Worm (Caenorhabditis elegans) whole organism, young adult: Measurements from ENCODE around the gene mcat-1.
A peak's percentile ranks its signal among the peaks of the same experiment; 100 is the strongest.

Experiments
- B0019.2 ChIP-seq: fragments of 200-800 bp; sonication (Bioruptor generic); conservative IDR thresholded peaks from 2 replicates; pipeline ENCODE4 v1.3.6; 2022; ENCODE audit warnings: missing genetic modification reagents, missing genetic modification characterization, missing compliant biosample characterization
- B0035.1 ChIP-seq: sonication (generic microtip); optimal IDR thresholded peaks from 2 replicates; lab custom pipeline; 2016; ENCODE audit warnings: missing genetic modification characterization, mild to moderate bottlenecking, missing compliant biosample characterization, missing genotype, missing genetic modification reagents
- C06A6.2 ChIP-seq: fragments of 200-800 bp; sonication (Bioruptor generic); conservative IDR thresholded peaks from 2 replicates; pipeline ENCODE4 v1.3.6; 2022; ENCODE audit warnings: missing genetic modification characterization, missing compliant biosample characterization
- F22D6.2 ChIP-seq: sonication (generic microtip); optimal IDR thresholded peaks from 2 replicates; lab custom pipeline; 2016; ENCODE audit warnings: mild to moderate bottlenecking, missing genetic modification characterization, missing compliant biosample characterization
- F57A8.1 ChIP-seq: fragments of 200-800 bp; sonication (Bioruptor generic); optimal IDR thresholded peaks from 2 replicates; lab custom pipeline; 2018; ENCODE audit warnings: mild to moderate bottlenecking, missing genetic modification characterization, moderate library complexity, missing compliant biosample characterization
- Y67H2A.10 ChIP-seq: fragments of 200-800 bp; sonication (Bioruptor generic); conservative IDR thresholded peaks from 2 replicates; pipeline ENCODE4 v1.3.6; 2022; ENCODE audit warnings: missing genetic modification reagents, missing genetic modification characterization, missing compliant biosample characterization
- Y95B8A.8 ChIP-seq: fragments of 200-800 bp; sonication (Bioruptor generic); IDR thresholded peaks from 2 replicates; pipeline ENCODE4 v1.3.6; 2022; ENCODE audit warnings: missing genetic modification reagents, missing genetic modification characterization, missing compliant biosample characterization
- akir-1 ChIP-seq: fragments of 200-800 bp; sonication (Bioruptor generic); optimal IDR thresholded peaks from 2 replicates; lab custom pipeline; 2018; ENCODE audit warnings: mild to moderate bottlenecking, missing genetic modification characterization, moderate library complexity, missing compliant biosample characterization
- ama-1 ChIP-seq, 3 experiments: fragments of 150-350 bp in 1 of 3; sonication (generic microtip) in 2 of 3; optimal IDR thresholded peaks; 2 replicates each; lab custom pipeline; 2014 to 2018; ENCODE audit warnings: missing biosample characterization in 2 of 3, missing genetic modification characterization in 2 of 3, missing genetic modification reagents in 2 of 3
- atf-7 ChIP-seq: sonication (generic microtip); optimal IDR thresholded peaks from 2 replicates; lab custom pipeline; 2017; ENCODE audit warnings: mild to moderate bottlenecking, missing genetic modification characterization, missing compliant biosample characterization
- attf-3 ChIP-seq: fragments of 200-800 bp; sonication (Bioruptor generic); conservative IDR thresholded peaks from 2 replicates; pipeline ENCODE4 v1.3.6; 2022; ENCODE audit warnings: missing genetic modification reagents, missing genetic modification characterization, missing compliant biosample characterization
- attf-5 ChIP-seq: fragments of 200-800 bp; sonication (Bioruptor generic); optimal IDR thresholded peaks from 2 replicates; lab custom pipeline; 2018; ENCODE audit warnings: mild to moderate bottlenecking, missing genetic modification characterization, missing compliant biosample characterization
- attf-6 ChIP-seq: fragments of 200-800 bp; sonication (Bioruptor generic); IDR thresholded peaks from 2 replicates; pipeline ENCODE4 v1.3.6; 2022; ENCODE audit warnings: missing genetic modification reagents, missing genetic modification characterization, missing compliant biosample characterization
- ceh-27 ChIP-seq: fragments of 200-800 bp; sonication (Bioruptor generic); optimal IDR thresholded peaks from 2 replicates; lab custom pipeline; 2018; ENCODE audit warnings: mild to moderate bottlenecking, missing genetic modification characterization, moderate library complexity, missing compliant biosample characterization
- dox-1 ChIP-seq: fragments of 200-800 bp; sonication (Bioruptor generic); IDR thresholded peaks from 2 replicates; pipeline ENCODE4 v1.3.6; 2022; ENCODE audit warnings: missing genetic modification reagents, missing genetic modification characterization, missing compliant biosample characterization
- efl-1 ChIP-seq: fragments of 150-350 bp; optimal IDR thresholded peaks from 2 replicates; lab custom pipeline; 2014; ENCODE audit warnings: missing biosample characterization, missing genetic modification reagents, missing genetic modification characterization
- gei-17 ChIP-seq: fragments of 200-800 bp; sonication (Bioruptor generic); optimal IDR thresholded peaks from 2 replicates; lab custom pipeline; 2018; ENCODE audit warnings: mild to moderate bottlenecking, missing genetic modification characterization, missing compliant biosample characterization
- him-1 ChIP-seq: sonication (generic microtip); optimal IDR thresholded peaks from 2 replicates; lab custom pipeline; 2016; ENCODE audit warnings: missing genotype, missing genetic modification reagents, missing genetic modification characterization, missing compliant biosample characterization
- lin-35 ChIP-seq, 3 experiments: fragments of 150-350 bp in 2 of 3; sonication (generic microtip) in 1 of 3; optimal IDR thresholded peaks; 2 replicates each; lab custom pipeline; 2014 to 2018; ENCODE audit warnings: missing biosample characterization in 3 of 3, missing genetic modification characterization in 3 of 3, missing genetic modification reagents in 3 of 3
- lin-40 ChIP-seq: sonication (generic microtip); optimal IDR thresholded peaks from 2 replicates; lab custom pipeline; 2016; ENCODE audit warnings: missing genetic modification characterization, mild to moderate bottlenecking, missing compliant biosample characterization, missing genotype, missing genetic modification reagents
- lsy-27 ChIP-seq: sonication (generic microtip); optimal IDR thresholded peaks from 2 replicates; lab custom pipeline; 2017; ENCODE audit warnings: missing genetic modification characterization, mild to moderate bottlenecking, missing compliant biosample characterization, antibody characterized with exemption, missing genotype, borderline replicate concordance; ENCODE audit not compliant: insufficient read depth
- mcd-1 ChIP-seq: fragments of 200-800 bp; sonication (Bioruptor generic); IDR thresholded peaks from 2 replicates; pipeline ENCODE4 v1.3.6; 2022; ENCODE audit warnings: missing genetic modification reagents, missing genetic modification characterization, missing compliant biosample characterization
- nfya-2 ChIP-seq: fragments of 200-800 bp; sonication (Bioruptor generic); IDR thresholded peaks from 2 replicates; pipeline ENCODE4 v1.3.6; 2022; ENCODE audit warnings: missing genetic modification reagents, missing genetic modification characterization, missing compliant biosample characterization
- nfyb-1 ChIP-seq: fragments of 200-800 bp; sonication (Bioruptor generic); IDR thresholded peaks from 2 replicates; pipeline ENCODE4 v1.3.6; 2022; ENCODE audit warnings: missing genetic modification reagents, missing genetic modification characterization, missing compliant biosample characterization
- nhr-80 ChIP-seq: sonication (generic microtip); optimal IDR thresholded peaks from 2 replicates; lab custom pipeline; 2016; ENCODE audit warnings: missing genetic modification characterization, missing compliant biosample characterization
- rec-8 ChIP-seq, 2 experiments: sonication (generic microtip); optimal IDR thresholded peaks; 2 replicates each; lab custom pipeline; 2016; ENCODE audit warnings: mild to moderate bottlenecking in 2 of 2, missing genetic modification characterization in 2 of 2, missing genetic modification reagents in 2 of 2, missing genotype in 2 of 2, missing biosample characterization in 1 of 2, missing compliant biosample characterization in 1 of 2, moderate library complexity in 1 of 2
- snpc-4 ChIP-seq, 5 experiments: fragments of 150-350 bp in 1 of 5; sonication (generic microtip) in 4 of 5; optimal IDR thresholded peaks; 2 replicates each; lab custom pipeline; 2014 to 2018; ENCODE audit warnings: missing genetic modification characterization in 5 of 5, missing biosample characterization in 3 of 5, antibody characterized with exemption in 2 of 5, mild to moderate bottlenecking in 2 of 5, missing compliant biosample characterization in 2 of 5, missing genotype in 2 of 5, moderate library complexity in 2 of 5, missing genetic modification reagents in 1 of 5
- zfh-2 ChIP-seq: fragments of 200-800 bp; sonication (Bioruptor generic); conservative IDR thresholded peaks from 2 replicates; pipeline ENCODE4 v1.3.6; 2022; ENCODE audit warnings: missing genetic modification reagents, missing genetic modification characterization, missing compliant biosample characterization
- zim-3 ChIP-seq: sonication (generic microtip); optimal IDR thresholded peaks from 2 replicates; lab custom pipeline; 2017; ENCODE audit warnings: mild to moderate bottlenecking, missing genetic modification characterization, moderate library complexity, missing compliant biosample characterization
- ztf-25 ChIP-seq: fragments of 200-800 bp; sonication (Bioruptor generic); IDR thresholded peaks from 2 replicates; pipeline ENCODE4 v1.3.6; 2022; ENCODE audit warnings: missing genetic modification reagents, missing genetic modification characterization, missing compliant biosample characterization
- ztf-28 ChIP-seq: fragments of 200-800 bp; sonication (Bioruptor generic); IDR thresholded peaks from 2 replicates; pipeline ENCODE4 v1.3.6; 2022; ENCODE audit warnings: missing genetic modification reagents, missing genetic modification characterization, missing compliant biosample characterization

Gene mcat-1

ce11 chrII:98894-99293, 7.6 kb upstream of the mcat-1 start, which contains the start of gene C50D2.10:
TSS of gene C50D2.10 (plus strand) at chrII:99138.
- peak; percentile 70 for TF ChIP-seq attf-3 (GFP tag; lab: Robert Waterston, UW)
- TF ChIP-seq mcd-1 (GFP tag; lab: Robert Waterston, UW), result peak; percentile 25; the same call in 1 of the 2 replicates

ce11 chrII:97992-98763, 6.9 kb upstream of the mcat-1 start, which contains the start of the genes luc-7L3 and sftb-6:
TSS of gene luc-7L3 (minus strand) at chrII:98027.
TSS of gene sftb-6 (plus strand) at chrII:98404.
- TF ChIP-seq B0019.2 (GFP tag; lab: Robert Waterston, UW) (no peak), attf-3 (GFP tag; lab: Robert Waterston, UW) (peak; percentile 98), nfya-2 (no peak), nfyb-1 (GFP tag; lab: Robert Waterston, UW) (no peak), nhr-80 (tag; lab: Kevin White, UChicago) (no peak), attf-5 (peak; percentile 25), lin-40 (tag; lab: Kevin White, UChicago) (peak; percentile 58)

- no peak for TF ChIP-seq nfyb-1 (GFP tag; lab: Robert Waterston, UW)
- no peak for TF ChIP-seq ztf-25 (GFP tag; lab: Robert Waterston, UW)
- TF ChIP-seq snpc-4 (GFP tag; optimal IDR thresholded peaks at IDR 0.05; lab: Kevin White, UChicago), result no peak
- no peak for TF ChIP-seq snpc-4 (tag; optimal IDR thresholded peaks at IDR 0.05; lab: Kevin White, UChicago)
- TF ChIP-seq lin-35 (GFP tag; optimal IDR thresholded peaks at IDR 0.05; lab: Kevin White, UChicago), result no peak
- TF ChIP-seq, all 124 proteins: peak for 0
These were observed 3.9 kb upstream of the mcat-1 start, which contains the start of gene C50D2.7 for ce11 chrII:95177-95576. TSS of gene C50D2.7 (minus strand) at chrII:95277.

ce11 chrII:87937-88336, 3.4 kb downstream of the mcat-1 start:
- no peak for TF ChIP-seq ama-1 (optimal IDR thresholded peaks at IDR 0.05; lab: Kevin White, UChicago)
- no peak for TF ChIP-seq ama-1 (GFP tag; optimal IDR thresholded peaks at IDR 0.05; lab: Kevin White, UChicago)
- TF ChIP-seq him-1 (tag; lab: Kevin White, UChicago), result peak; percentile 95

ce11 chrII:86794-87193, 4.5 kb downstream of the mcat-1 start:
- TF ChIP-seq efl-1 (GFP tag; lab: Kevin White, UChicago) (no peak), dox-1 (no peak), C06A6.2 (GFP tag; lab: Robert Waterston, UW) (no peak), rec-8 (tag; optimal IDR thresholded peaks at IDR 0.05; lab: Kevin White, UChicago) (no peak), nfyb-1 (GFP tag; lab: Robert Waterston, UW) (no peak), lsy-27 (tag; lab: Kevin White, UChicago) (no peak), him-1 (tag; lab: Kevin White, UChicago) (no peak), Y95B8A.8 (GFP tag; lab: Robert Waterston, UW) (no peak), ztf-28 (GFP tag; lab: Robert Waterston, UW) (no peak), atf-7 (tag; lab: Kevin White, UChicago) (no peak)

ce11 chrII:84134-84533, 7.2 kb downstream of the mcat-1 start, which contains the start of gene C50D2.6:
TSS of gene C50D2.6 (plus strand) at chrII:84434.
- no peak for TF ChIP-seq attf-6 (GFP tag; lab: Robert Waterston, UW)
- TF ChIP-seq, all 124 proteins: peak for 0

- TF ChIP-seq zfh-2 (GFP tag; lab: Robert Waterston, UW) (no peak), F22D6.2 (no peak), Y67H2A.10 (GFP tag; lab: Robert Waterston, UW) (no peak), akir-1 (GFP tag; lab: Kevin White, UChicago) (no peak), zim-3 (no peak), gei-17 (GFP tag; lab: Kevin White, UChicago) (no peak), ceh-27 (no peak), B0035.1 (tag; lab: Kevin White, UChicago) (no peak), F57A8.1 (GFP tag; lab: Kevin White, UChicago) (no peak)
These were observed 12.2 kb downstream of the mcat-1 start, which contains the start of gene C23H3.9 for ce11 chrII:79166-79565. TSS of gene C23H3.9 (minus strand) at chrII:79266.
